Fruit fly (Drosophila melanogaster): Measurements from ENCODE around the gene Vml.

Gene Vml

dm6 chrX:2255035-2255434 lies 20.6 kb upstream of the Vml start:
- TF ChIP-seq Med (GFP tag) (peak; percentile 29), jing (GFP tag; optimal IDR thresholded peaks at IDR 0.05) (no peak), CG31224 (GFP tag; IDR thresholded peaks at IDR 0.05) (no peak), Awh (GFP tag; IDR thresholded peaks at IDR 0.05) (no peak), nau (GFP tag; optimal IDR thresholded peaks at IDR 0.05) (no peak), CG4328 (GFP tag; optimal IDR thresholded peaks at IDR 0.05) (no peak), fd102C (GFP tag; optimal IDR thresholded peaks at IDR 0.05) (no peak), trh (GFP tag; optimal IDR thresholded peaks at IDR 0.05) (no peak), CG1529 (GFP tag; optimal IDR thresholded peaks at IDR 0.05) (no peak), yki (optimal IDR thresholded peaks at IDR 0.05) (peak; percentile 38), Lim3 (GFP tag; IDR thresholded peaks at IDR 0.05) (no peak), phol (tag; optimal IDR thresholded peaks at IDR 0.05) (no peak), CG10543 (GFP tag; optimal IDR thresholded peaks at IDR 0.05) (no peak), CG1832 (GFP tag; optimal IDR thresholded peaks at IDR 0.05) (peak; percentile 70), hb (GFP tag; IDR thresholded peaks at IDR 0.05; ENCODE audit: partially characterized antibody) (no peak), CG7963 (GFP tag; IDR thresholded peaks at IDR 0.05; ENCODE audit: partially characterized antibody) (no peak), Trl (optimal IDR thresholded peaks at IDR 0.05) (peak; percentile 71 to 95), Trl (GFP tag; optimal IDR thresholded peaks at IDR 0.05) (no peak), eve (GFP tag; optimal IDR thresholded peaks at IDR 0.05) (no peak), Myb (GFP tag; optimal IDR thresholded peaks at IDR 0.05) (no peak), Sox100B (GFP tag; optimal IDR thresholded peaks at IDR 0.05) (no peak), MBD-R2 (GFP tag; IDR thresholded peaks at IDR 0.05) (no peak), CG18262 (tag; optimal IDR thresholded peaks at IDR 0.05) (no peak), trem (tag; optimal IDR thresholded peaks at IDR 0.05) (no peak), grau (tag; optimal IDR thresholded peaks at IDR 0.05) (no peak), CG17829 (tag; optimal IDR thresholded peaks at IDR 0.05) (no peak), HmgD (GFP tag; optimal IDR thresholded peaks at IDR 0.05) (no peak), ara (GFP tag; IDR thresholded peaks at IDR 0.05) (no peak)

- no peak for TF ChIP-seq CoRest (tag; optimal IDR thresholded peaks at IDR 0.05)
- no peak for TF ChIP-seq CG8290 (GFP tag; optimal IDR thresholded peaks at IDR 0.05)
- TF ChIP-seq CG8290 (tag; optimal IDR thresholded peaks at IDR 0.05), result peak in 1 of 2 experiments; percentile 28
- TF ChIP-seq Meics (GFP tag; optimal IDR thresholded peaks at IDR 0.05), result no peak
- TF ChIP-seq lab (GFP tag; optimal IDR thresholded peaks at IDR 0.05), result peak; percentile 56
- peak; percentile 20 for TF ChIP-seq CG2120 (GFP tag; optimal IDR thresholded peaks at IDR 0.05)
- TF ChIP-seq sens (GFP tag), result peak; percentile 21
- peak; percentile 4 for TF ChIP-seq CG9727 (GFP tag; optimal IDR thresholded peaks at IDR 0.05)
- TF ChIP-seq CTCF (GFP tag; optimal IDR thresholded peaks at IDR 0.05), result peak; percentile 84
- TF ChIP-seq Ets65A (GFP tag), result peak; percentile 48
- TF ChIP-seq Sry-δ (GFP tag; optimal IDR thresholded peaks at IDR 0.05), result no peak
- no peak for TF ChIP-seq D19B (GFP tag; optimal IDR thresholded peaks at IDR 0.05)
- TF ChIP-seq Drgx (GFP tag; IDR thresholded peaks at IDR 0.05), result peak; percentile 41; the same call in 1 of the 2 replicates
- TF ChIP-seq B-H2 (GFP tag; optimal IDR thresholded peaks at IDR 0.05), result no peak
- TF ChIP-seq Bdp1 (GFP tag; optimal IDR thresholded peaks at IDR 0.05), result no peak
- no peak for TF ChIP-seq aop (GFP tag; IDR thresholded peaks at IDR 0.05)
- no peak for TF ChIP-seq gem (tag; optimal IDR thresholded peaks at IDR 0.05)
- no peak for TF ChIP-seq eyg (GFP tag; optimal IDR thresholded peaks at IDR 0.05)
- TF ChIP-seq CG6765 (GFP tag; optimal IDR thresholded peaks at IDR 0.05), result peak; percentile 2
- TF ChIP-seq bsh (GFP tag; optimal IDR thresholded peaks at IDR 0.05), result no peak
- TF ChIP-seq Hr51 (GFP tag; optimal IDR thresholded peaks at IDR 0.05), result peak in 1 of 2 experiments; percentile 8
- no peak for TF ChIP-seq Sox100B (GFP tag; optimal IDR thresholded peaks at IDR 0.05)
- TF ChIP-seq tup (GFP tag; optimal IDR thresholded peaks at IDR 0.05), result no peak
- TF ChIP-seq CG7928 (GFP tag; optimal IDR thresholded peaks at IDR 0.05), result no peak
- TF ChIP-seq CG15073 (GFP tag; optimal IDR thresholded peaks at IDR 0.05), result no peak
- TF ChIP-seq row (GFP tag; IDR thresholded peaks at IDR 0.05), result peak; percentile 15; the same call in 2 of the 3 replicates
These were observed 16.9 kb upstream of the Vml start for dm6 chrX:2258602-2259233.

Data from whole organism, embryonic.